Worm (Caenorhabditis elegans) whole organism, L2 larva: Measurements from ENCODE around the gene ddl-2.

Experiments used
- F13H6.1 ChIP-seq: sonication (generic microtip); optimal IDR thresholded peaks from 2 replicates; lab custom pipeline; 2016; ENCODE audit warnings: missing genetic modification characterization, missing compliant biosample characterization
- R02D3.7 ChIP-seq: fragments of 150-350 bp; optimal IDR thresholded peaks from 2 replicates; lab custom pipeline; 2014; ENCODE audit warnings: missing biosample characterization, missing genetic modification characterization
- Y55F3AM.14 ChIP-seq: fragments of 200-800 bp; sonication (Bioruptor generic); optimal IDR thresholded peaks from 2 replicates; lab custom pipeline; 2018; ENCODE audit warnings: mild to moderate bottlenecking, missing genetic modification characterization, missing compliant biosample characterization
- alr-1 ChIP-seq: fragments of 150-350 bp; optimal IDR thresholded peaks from 2 replicates; lab custom pipeline; 2014; ENCODE audit warnings: missing biosample characterization, missing genetic modification characterization
- blmp-1 ChIP-seq: sonication (generic microtip); optimal IDR thresholded peaks from 2 replicates; lab custom pipeline; 2017; ENCODE audit warnings: missing genetic modification characterization, mild to moderate bottlenecking, missing compliant biosample characterization, antibody characterized with exemption, moderate library complexity; ENCODE audit not compliant: insufficient read depth
- crh-2 ChIP-seq: sonication (generic microtip); optimal IDR thresholded peaks from 2 replicates; lab custom pipeline; 2017; ENCODE audit warnings: missing biosample characterization, missing genetic modification characterization
- dmd-4 ChIP-seq: sonication (generic microtip); optimal IDR thresholded peaks from 2 replicates; lab custom pipeline; 2017; ENCODE audit warnings: missing biosample characterization, missing genetic modification characterization
- egl-27 ChIP-seq: sonication (generic microtip); optimal IDR thresholded peaks from 3 replicates; lab custom pipeline; 2017; ENCODE audit warnings: missing biosample characterization, missing genetic modification reagents, missing genetic modification characterization
- elt-3 ChIP-seq: sonication (generic microtip); optimal IDR thresholded peaks from 2 replicates; lab custom pipeline; 2017; ENCODE audit warnings: missing biosample characterization, missing genetic modification characterization
- fos-1 ChIP-seq: fragments of 150-350 bp; optimal IDR thresholded peaks from 2 replicates; lab custom pipeline; 2014; ENCODE audit warnings: missing biosample characterization, missing genetic modification characterization
- gmeb-1 ChIP-seq: fragments of 150-350 bp; optimal IDR thresholded peaks from 2 replicates; lab custom pipeline; 2014; ENCODE audit warnings: missing biosample characterization, missing genetic modification characterization
- lin-13 ChIP-seq: fragments of 150-350 bp; optimal IDR thresholded peaks from 2 replicates; lab custom pipeline; 2014; ENCODE audit warnings: missing biosample characterization, missing genetic modification reagents, missing genetic modification characterization
- lsy-2 ChIP-seq, 2 experiments: fragments of 150-350 bp in 1 of 2; sonication (generic microtip) in 1 of 2; optimal IDR thresholded peaks; 2 replicates each; lab custom pipeline; 2014 to 2017; ENCODE audit warnings: missing biosample characterization in 2 of 2, missing genetic modification characterization in 2 of 2
- mab-5 ChIP-seq: fragments of 150-350 bp; optimal IDR thresholded peaks from 2 replicates; lab custom pipeline; 2014; ENCODE audit warnings: missing biosample characterization, missing genetic modification characterization
- mbf-1 ChIP-seq: sonication (generic microtip); optimal IDR thresholded peaks from 2 replicates; lab custom pipeline; 2017; ENCODE audit warnings: missing biosample characterization, missing genetic modification characterization
- nhr-10 ChIP-seq: sonication (generic microtip); optimal IDR thresholded peaks from 2 replicates; lab custom pipeline; 2017; ENCODE audit warnings: missing biosample characterization, missing genetic modification characterization
- nhr-11 ChIP-seq: fragments of 150-350 bp; optimal IDR thresholded peaks from 2 replicates; lab custom pipeline; 2014; ENCODE audit warnings: missing biosample characterization, missing genetic modification characterization
- nhr-129 ChIP-seq: fragments of 150-350 bp; optimal IDR thresholded peaks from 2 replicates; lab custom pipeline; 2014; ENCODE audit warnings: missing biosample characterization, missing genetic modification characterization
- nhr-21 ChIP-seq: fragments of 150-350 bp; optimal IDR thresholded peaks from 2 replicates; lab custom pipeline; 2014; ENCODE audit warnings: missing biosample characterization, missing genetic modification characterization
- nhr-25 ChIP-seq: fragments of 150-350 bp; sonication (generic microtip); optimal IDR thresholded peaks from 3 replicates; lab custom pipeline; 2014; ENCODE audit warnings: missing biosample characterization, missing genetic modification characterization
- nhr-6 ChIP-seq: fragments of 150-350 bp; optimal IDR thresholded peaks from 2 replicates; lab custom pipeline; 2014; ENCODE audit warnings: missing biosample characterization, missing genetic modification characterization
- nhr-77 ChIP-seq: fragments of 150-350 bp; optimal IDR thresholded peaks from 2 replicates; lab custom pipeline; 2014; ENCODE audit warnings: missing biosample characterization, missing genetic modification characterization
- skn-1 ChIP-seq: sonication (generic microtip); optimal IDR thresholded peaks from 2 replicates; lab custom pipeline; 2017; ENCODE audit warnings: missing biosample characterization, missing genetic modification characterization
- sma-3 ChIP-seq: sonication (generic microtip); optimal IDR thresholded peaks from 2 replicates; lab custom pipeline; 2016; ENCODE audit warnings: missing genetic modification reagents, missing genetic modification characterization, missing compliant biosample characterization
- sma-9 ChIP-seq, 2 experiments: fragments of 150-350 bp in 1 of 2; sonication (generic microtip) in 1 of 2; optimal IDR thresholded peaks; 2 replicates each; lab custom pipeline; 2014 to 2016; ENCODE audit warnings: missing genetic modification characterization in 2 of 2, mild to moderate bottlenecking in 1 of 2, missing biosample characterization in 1 of 2, missing compliant biosample characterization in 1 of 2, missing genetic modification reagents in 1 of 2, moderate library complexity in 1 of 2
- unc-39 ChIP-seq: fragments of 150-350 bp; optimal IDR thresholded peaks from 2 replicates; lab custom pipeline; 2014; ENCODE audit warnings: missing biosample characterization, missing genetic modification characterization
- unc-55 ChIP-seq: fragments of 150-350 bp; sonication (generic microtip); optimal IDR thresholded peaks from 3 replicates; lab custom pipeline; 2014; ENCODE audit warnings: missing biosample characterization, missing genetic modification reagents, missing genetic modification characterization
- unc-62 ChIP-seq: fragments of 150-350 bp; optimal IDR thresholded peaks from 2 replicates; lab custom pipeline; 2014; ENCODE audit warnings: missing biosample characterization, missing genetic modification reagents, missing genetic modification characterization
- zag-1 ChIP-seq: fragments of 150-350 bp; optimal IDR thresholded peaks from 2 replicates; lab custom pipeline; 2014; ENCODE audit warnings: missing biosample characterization, missing genetic modification characterization
- ztf-1 ChIP-seq: fragments of 200-800 bp; sonication (Bioruptor generic); conservative IDR thresholded peaks from 2 replicates; pipeline ENCODE4 v1.3.6; 2022; ENCODE audit warnings: missing genetic modification characterization, missing compliant biosample characterization
- ztf-11 ChIP-seq: sonication (generic microtip); optimal IDR thresholded peaks from 2 replicates; lab custom pipeline; 2017; ENCODE audit warnings: missing biosample characterization, missing genetic modification characterization
- ztf-4 ChIP-seq: fragments of 150-350 bp; optimal IDR thresholded peaks from 2 replicates; lab custom pipeline; 2014; ENCODE audit warnings: missing biosample characterization, missing genetic modification characterization

The ddl-2 gene

DNA sequence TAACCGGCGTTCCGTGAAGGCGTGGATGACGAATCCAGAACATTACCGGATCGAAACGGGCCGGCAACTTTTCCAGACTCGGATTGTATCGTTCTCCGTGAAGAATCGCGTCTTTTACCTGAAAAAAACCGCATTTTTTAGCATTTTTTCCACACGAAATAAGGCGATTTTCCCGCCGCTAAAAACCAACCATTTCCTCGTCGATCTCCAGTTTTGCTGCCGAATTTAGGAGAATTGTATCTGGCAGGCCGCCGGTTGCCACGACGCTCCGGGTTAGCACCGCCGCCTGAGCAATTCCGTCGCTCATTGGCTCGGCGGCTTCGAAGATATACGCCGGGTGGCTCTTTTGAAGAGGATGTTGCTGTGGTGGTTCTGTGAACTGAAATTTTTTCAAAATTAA is 26.9 kb upstream of the ddl-2 start:
- no peak for TF ChIP-seq nhr-129
- TF ChIP-seq ztf-11 (tag; lab: Kevin White, UChicago) = no peak
- no peak for TF ChIP-seq blmp-1 (tag; lab: Kevin White, UChicago)
- no peak for TF ChIP-seq dmd-4
- no peak for TF ChIP-seq crh-2 (tag; lab: Kevin White, UChicago)
- no peak for TF ChIP-seq gmeb-1 (tag; lab: Kevin White, UChicago)
- TF ChIP-seq unc-62 = no peak
- no peak for TF ChIP-seq ztf-1 (GFP tag; lab: Robert Waterston, UW)
- TF ChIP-seq nhr-6 (tag; lab: Kevin White, UChicago) = no peak
- TF ChIP-seq sma-9 (GFP tag; optimal IDR thresholded peaks at IDR 0.05; lab: Kevin White, UChicago) = no peak
- TF ChIP-seq sma-9 (tag; optimal IDR thresholded peaks at IDR 0.05; lab: Kevin White, UChicago) = no peak
- no peak for TF ChIP-seq F13H6.1 (tag; lab: Kevin White, UChicago)
- no peak for TF ChIP-seq alr-1
- TF ChIP-seq nhr-21 (tag; lab: Kevin White, UChicago) = no peak

DNA sequence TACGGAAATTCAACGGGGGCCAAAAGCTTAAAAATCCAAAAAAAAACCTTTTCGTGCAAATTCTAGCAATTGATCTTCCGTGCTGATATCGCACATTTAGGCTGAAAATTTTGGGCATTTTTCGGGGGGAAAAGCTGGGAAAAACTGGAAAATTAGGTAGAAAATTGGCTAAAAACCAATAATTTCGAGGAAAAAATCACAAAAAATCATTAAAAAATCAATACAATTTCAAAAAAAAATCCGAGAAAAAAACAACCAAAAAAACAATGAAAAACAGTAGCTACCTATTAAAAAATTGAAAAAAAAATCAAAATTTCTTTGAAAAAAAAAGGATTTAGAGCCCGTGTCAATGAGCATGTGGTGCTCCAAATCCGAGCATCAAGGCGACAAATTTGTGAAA is 20.4 kb upstream of the ddl-2 start, which contains the start of gene Y48E1B.3:
Gene Y48E1B.3, minus strand, starts transcription at position 101 of the 400 bp plus-strand sequence.
- TF ChIP-seq sma-9 (GFP tag; optimal IDR thresholded peaks at IDR 0.05; lab: Kevin White, UChicago) (no peak), sma-9 (tag; optimal IDR thresholded peaks at IDR 0.05; lab: Kevin White, UChicago) (no peak)

DNA sequence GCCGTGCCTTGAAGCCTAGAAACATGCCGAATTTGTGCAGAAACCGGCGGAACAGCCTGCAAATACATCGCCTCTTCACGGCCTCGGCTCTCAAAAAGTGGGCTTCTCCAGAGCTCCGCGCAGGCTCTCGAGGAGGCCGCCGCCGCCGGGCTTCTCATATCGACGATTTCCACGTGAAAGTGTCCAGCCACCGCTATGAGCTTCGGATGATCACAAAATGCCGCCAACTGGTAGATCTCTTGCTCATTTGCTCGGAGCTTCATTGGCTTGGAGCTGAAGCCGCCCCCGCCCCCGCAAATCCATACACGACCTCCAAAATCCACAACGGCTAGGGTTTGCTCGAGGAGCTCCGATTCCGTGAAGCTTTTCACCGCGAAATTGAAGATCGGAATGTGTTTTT is 13.1 kb upstream of the ddl-2 start:
- TF ChIP-seq crh-2 (tag; lab: Kevin White, UChicago) (no peak), nhr-25 (no peak), skn-1 (no peak), nhr-11 (tag; lab: Kevin White, UChicago) (no peak), elt-3 (tag; lab: Kevin White, UChicago) (no peak)

DNA sequence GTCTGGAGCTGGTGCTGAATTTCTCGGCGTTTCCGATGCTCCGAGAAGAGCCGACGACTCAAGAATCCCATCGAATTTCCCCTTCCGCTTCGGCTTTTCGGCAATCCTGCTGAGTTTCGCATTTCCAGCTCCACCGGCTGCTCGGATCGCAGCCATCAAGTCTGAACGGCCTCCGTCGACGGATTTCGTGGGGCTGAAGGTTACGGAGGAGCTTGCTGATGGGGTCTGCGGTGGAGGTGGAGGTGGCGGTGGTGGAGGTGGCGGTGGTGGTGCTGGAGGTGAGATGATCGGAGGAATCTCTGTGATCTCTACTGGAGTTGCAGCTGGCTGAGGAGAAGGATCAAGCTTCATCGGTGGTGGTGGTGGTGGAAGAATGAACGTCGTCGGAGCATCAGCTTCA is 4.5 kb downstream of the ddl-2 start:
- TF ChIP-seq dmd-4 (no peak), fos-1 (tag; lab: Kevin White, UChicago) (no peak), mbf-1 (no peak)

DNA sequence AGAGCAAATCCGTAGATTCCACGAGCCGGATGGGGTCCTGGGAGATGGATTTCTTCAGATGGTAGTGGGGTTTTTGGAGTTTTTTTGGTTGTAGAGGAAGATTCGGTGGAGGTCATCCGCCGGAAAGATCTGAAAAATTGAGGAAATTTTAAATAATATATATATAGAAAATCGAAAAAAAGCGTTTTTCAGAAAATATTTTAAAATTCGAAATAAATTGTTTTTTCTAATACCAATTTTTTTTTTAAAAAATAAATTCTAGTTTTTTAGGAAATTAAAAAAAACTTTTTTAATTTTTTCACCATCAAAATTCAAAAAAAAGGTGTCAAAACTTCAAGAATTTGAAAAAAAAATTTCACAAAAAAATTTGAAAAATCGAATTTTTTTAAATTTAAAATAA is 6.5 kb downstream of the ddl-2 start, which contains the start of the genes noa-1 and Y48E1B.17:
Gene noa-1, minus strand, starts transcription at position 101 of the 400 bp plus-strand sequence.
Gene Y48E1B.17, minus strand, starts transcription at position 129 of the 400 bp plus-strand sequence.
- TF ChIP-seq ztf-11 (tag; lab: Kevin White, UChicago) (no peak), sma-3 (GFP tag; lab: Kevin White, UChicago) (no peak)

DNA sequence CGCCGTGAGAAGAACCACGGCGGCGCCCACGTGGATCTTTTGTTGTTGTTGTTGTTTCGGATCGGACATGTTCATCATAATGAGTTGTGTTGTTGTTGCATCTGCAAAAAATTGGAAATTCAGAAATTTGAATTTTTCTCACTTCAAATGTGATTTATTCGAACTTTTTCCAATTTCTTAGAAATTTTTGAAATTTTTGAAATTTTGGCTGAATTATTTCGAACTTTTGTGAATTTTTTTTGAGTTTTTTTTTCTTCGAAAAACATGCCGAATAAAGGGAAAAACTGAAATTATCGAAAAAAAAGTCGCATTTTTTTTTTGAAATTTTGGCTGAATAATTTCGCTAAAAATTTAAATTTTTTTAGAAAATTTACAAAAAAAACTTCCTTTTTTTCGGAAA is 16.3 kb downstream of the ddl-2 start, which contains the start of gene snx-14:
Gene snx-14, minus strand, starts transcription at position 101 of the 400 bp plus-strand sequence.
- TF ChIP-seq Y55F3AM.14 (no peak), alr-1 (no peak), fos-1 (tag; lab: Kevin White, UChicago) (no peak), lsy-2 (tag; optimal IDR thresholded peaks at IDR 0.05; lab: Kevin White, UChicago) (no peak), nhr-77 (no peak), unc-62 (no peak), unc-39 (tag; lab: Kevin White, UChicago) (no peak), egl-27 (tag; lab: Kevin White, UChicago) (no peak), lin-13 (GFP tag; lab: Kevin White, UChicago) (no peak)
- TF ChIP-seq, all 48 proteins: peak for 0

DNA sequence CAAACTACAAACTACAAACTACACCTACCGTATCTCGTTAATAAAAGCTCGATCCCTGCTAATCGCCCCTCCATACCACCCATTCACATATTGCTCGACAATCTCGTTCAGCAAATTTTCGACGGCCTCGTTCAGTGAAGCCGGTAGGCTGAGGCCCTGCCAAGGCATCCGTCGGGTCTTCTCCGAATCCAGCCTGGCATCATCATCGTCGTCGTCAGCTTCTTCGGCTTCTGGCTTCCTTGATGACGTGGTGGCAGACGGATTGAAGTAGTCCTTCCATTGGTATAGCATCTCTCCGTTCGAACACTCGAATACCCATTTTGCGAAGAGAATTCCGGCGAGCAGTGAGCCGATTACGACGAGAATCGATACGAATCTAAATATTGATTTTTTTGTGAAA is 16.8 kb downstream of the ddl-2 start:
- TF ChIP-seq ztf-4 (tag; lab: Kevin White, UChicago) (no peak), lsy-2 (tag; optimal IDR thresholded peaks at IDR 0.05; lab: Kevin White, UChicago) (no peak), nhr-21 (tag; lab: Kevin White, UChicago) (no peak), egl-27 (tag; lab: Kevin White, UChicago) (no peak), unc-62 (no peak), ztf-11 (tag; lab: Kevin White, UChicago) (no peak), fos-1 (tag; lab: Kevin White, UChicago) (no peak), unc-39 (tag; lab: Kevin White, UChicago) (no peak), skn-1 (no peak), nhr-10 (tag; lab: Kevin White, UChicago) (no peak), R02D3.7 (tag; lab: Kevin White, UChicago) (no peak), zag-1 (tag; lab: Kevin White, UChicago) (no peak), mab-5 (no peak), lin-13 (GFP tag; lab: Kevin White, UChicago) (no peak), unc-55 (GFP tag; lab: Kevin White, UChicago) (no peak)
